Fruit fly (Drosophila melanogaster) whole organism: ENCODE data around the gene CG43163.

Experiments used
- Dll ChIP-seq: fragments of >200 bp; optimal IDR thresholded peaks from 2 replicates; lab custom pipeline; 2017
- EcR ChIP-seq, 2 experiments: fragments of >200 bp; optimal IDR thresholded peaks; 2 replicates each; lab custom pipeline; 2017; ENCODE audit warnings: missing biosample characterization in 2 of 2, missing genetic modification characterization in 2 of 2, missing genetic modification reagents in 2 of 2
- psq ChIP-seq: fragments of >200 bp; optimal IDR thresholded peaks from 2 replicates; lab custom pipeline; 2017

dm6 chr3L:8541669-8542068, 34.7 kb upstream of the CG43163 start:
- TF ChIP-seq psq (lab: Kevin White, UChicago), result no peak
- TF ChIP-seq Dll (lab: Kevin White, UChicago), result no peak
- no peak for TF ChIP-seq EcR (GFP tag; optimal IDR thresholded peaks at IDR 0.05; lab: Kevin White, UChicago)
